Fruit fly (Drosophila melanogaster) whole organism, prepupa: ENCODE measurements around the gene Phf5a.

ENCODE experiments used
- CG8119 ChIP-seq: fragments of 200-800 bp; sonication (Bioruptor generic); IDR thresholded peaks from 3 replicates; pipeline ENCODE4 v1.3.6; 2022; ENCODE audit warnings: missing biosample characterization, missing genetic modification characterization
- Eip93F ChIP-seq: fragments of 200-800 bp; sonication (Bioruptor generic); optimal IDR thresholded peaks from 2 replicates; lab custom pipeline; 2016; ENCODE audit warnings: missing biosample characterization, mild to moderate bottlenecking, missing genetic modification characterization
- Hr4 ChIP-seq: fragments of 200-800 bp; sonication (Bioruptor generic); optimal IDR thresholded peaks from 3 replicates; lab custom pipeline; 2016; ENCODE audit warnings: missing biosample characterization, missing genetic modification characterization
- Sox102F ChIP-seq: fragments of 200-800 bp; sonication (Bioruptor generic); optimal IDR thresholded peaks from 2 replicates; lab custom pipeline; 2016; ENCODE audit warnings: missing biosample characterization, mild to moderate bottlenecking, missing genetic modification characterization
- Sox14 ChIP-seq: fragments of 200-800 bp; sonication (Bioruptor generic); optimal IDR thresholded peaks from 3 replicates; lab custom pipeline; 2016; ENCODE audit warnings: missing biosample characterization, missing genetic modification characterization
- fd85E ChIP-seq: fragments of 200-800 bp; sonication (Bioruptor generic); optimal IDR thresholded peaks from 3 replicates; lab custom pipeline; 2016; ENCODE audit warnings: missing biosample characterization, missing genetic modification characterization
- fkh ChIP-seq: fragments of 200-800 bp; sonication (Bioruptor generic); optimal IDR thresholded peaks from 3 replicates; lab custom pipeline; 2017; ENCODE audit warnings: missing biosample characterization, mild to moderate bottlenecking, missing genetic modification characterization, moderate library complexity
- net ChIP-seq: fragments of 200-800 bp; sonication (Bioruptor generic); optimal IDR thresholded peaks from 3 replicates; lab custom pipeline; 2016; ENCODE audit warnings: missing biosample characterization, missing genetic modification characterization

- no peak for TF ChIP-seq Sox14 (GFP tag; lab: Kevin White, UChicago)
- no peak for TF ChIP-seq CG8119
- TF ChIP-seq Sox102F = no peak
- TF ChIP-seq Hr4 = no peak
- no peak for TF ChIP-seq Eip93F
- no peak for TF ChIP-seq fd85E (GFP tag; lab: Kevin White, UChicago)
- TF ChIP-seq net (GFP tag; lab: Kevin White, UChicago) = no peak
- no peak for TF ChIP-seq fkh (GFP tag; lab: Kevin White, UChicago)
Measured at dm6 chr2L:6503724-6504037, 13.0 kb upstream of the Phf5a start.
